Worm (Caenorhabditis elegans): Measurements from ENCODE around the gene nhr-167.

nhr-167 gene

ce11 chrX:11937343-11937935, 44.4 kb downstream of the nhr-167 start (continued):
- TF ChIP-seq hlh-11 (tag; optimal IDR thresholded peaks at IDR 0.05) (peak; percentile 97), madf-5 (GFP tag; IDR thresholded peaks at IDR 0.05) (peak; percentile 53 to 92; a peak in 3 of 4 replicates), lin-29 (GFP tag; IDR thresholded peaks at IDR 0.05) (peak; percentile 89), hlh-30 (tag; optimal IDR thresholded peaks at IDR 0.05; ENCODE audit: insufficient read depth) (peak; percentile 94), daf-12 (tag; optimal IDR thresholded peaks at IDR 0.05) (no peak), Y48G9A.11 (GFP tag; IDR thresholded peaks at IDR 0.05) (no peak; the same call in 1 of the 2 replicates), spr-3 (GFP tag; optimal IDR thresholded peaks at IDR 0.05) (peak; percentile 98), cey-2 (tag; optimal IDR thresholded peaks at IDR 0.05; ENCODE audit: borderline replicate concordance, insufficient read depth) (peak; percentile 55), mdl-1 (tag; optimal IDR thresholded peaks at IDR 0.05) (peak; percentile 90 to 92), php-3 (GFP tag; IDR thresholded peaks at IDR 0.05) (peak; percentile 96), mdt-29 (GFP tag; IDR thresholded peaks at IDR 0.05) (peak; percentile 95), egl-43 (GFP tag; IDR thresholded peaks at IDR 0.05) (peak; percentile 98), nhr-28 (tag; optimal IDR thresholded peaks at IDR 0.05) (peak; percentile 95), F37D6.2 (tag; optimal IDR thresholded peaks at IDR 0.05) (peak; percentile 99), Y5F2A.4 (GFP tag; optimal IDR thresholded peaks at IDR 0.05) (peak; percentile 91), R02D3.7 (tag; optimal IDR thresholded peaks at IDR 0.05) (peak; percentile 1), daf-19 (GFP tag; conservative IDR thresholded peaks at IDR 0.05) (peak; percentile 96), unc-130 (GFP tag; optimal IDR thresholded peaks at IDR 0.05) (peak; percentile 42), rbr-2 (tag; optimal IDR thresholded peaks at IDR 0.05) (peak; percentile 99), ZK546.5 (tag; optimal IDR thresholded peaks at IDR 0.05) (peak; percentile 31 to 75), lsy-2 (tag; optimal IDR thresholded peaks at IDR 0.05) (peak; percentile 96 to 97), lim-7 (GFP tag; IDR thresholded peaks at IDR 0.05) (no peak), lin-39 (tag; optimal IDR thresholded peaks at IDR 0.05) (peak; percentile 86), ceh-82 (tag; optimal IDR thresholded peaks at IDR 0.05) (peak; percentile 66), ZK337.2 (GFP tag; IDR thresholded peaks at IDR 0.05) (peak; percentile 83), dmd-8 (GFP tag; IDR thresholded peaks at IDR 0.05) (peak; percentile 72), daf-8 (GFP tag; IDR thresholded peaks at IDR 0.05) (no peak), spr-1 (tag; optimal IDR thresholded peaks at IDR 0.05) (peak; percentile 97), dmd-6 (GFP tag; IDR thresholded peaks at IDR 0.05) (peak; percentile 97), lin-13 (GFP tag; optimal IDR thresholded peaks at IDR 0.05) (peak; percentile 98), dpl-1 (GFP tag; optimal IDR thresholded peaks at IDR 0.05) (peak; percentile 76), madf-9 (GFP tag; conservative IDR thresholded peaks at IDR 0.05) (peak; percentile 97), fos-1 (tag; optimal IDR thresholded peaks at IDR 0.05) (peak; percentile 85), D1046.2 (GFP tag; IDR thresholded peaks at IDR 0.05) (peak; percentile 89; the same call in 1 of the 2 replicates), pha-4 (GFP tag; IDR thresholded peaks at IDR 0.05) (peak; percentile 97), pha-4 (tag; optimal IDR thresholded peaks at IDR 0.05) (peak; percentile 78), ztf-7 (tag; optimal IDR thresholded peaks at IDR 0.05) (peak; percentile 97), F49E8.2 (tag; optimal IDR thresholded peaks at IDR 0.05; ENCODE audit: borderline replicate concordance) (peak; percentile 40), Y105C5A.15 (GFP tag; IDR thresholded peaks at IDR 0.05) (peak; percentile 75), hif-1 (tag; optimal IDR thresholded peaks at IDR 0.05) (peak; percentile 82 to 92), dmd-9 (GFP tag; IDR thresholded peaks at IDR 0.05) (peak; percentile 88), nhr-42 (GFP tag; IDR thresholded peaks at IDR 0.05) (peak; percentile 99), tag-97 (GFP tag; IDR thresholded peaks at IDR 0.05) (no peak), nhr-10 (tag; optimal IDR thresholded peaks at IDR 0.05) (peak; percentile 99), nhr-76 (tag; optimal IDR thresholded peaks at IDR 0.05) (peak; percentile 82), nhr-77 (tag; optimal IDR thresholded peaks at IDR 0.05) (peak; percentile 100), zag-1 (tag; optimal IDR thresholded peaks at IDR 0.05) (peak; percentile 94), vab-7 (GFP tag; IDR thresholded peaks at IDR 0.05) (peak; percentile 87), nhr-6 (tag; optimal IDR thresholded peaks at IDR 0.05) (peak; percentile 98), nhr-237 (tag; optimal IDR thresholded peaks at IDR 0.05) (peak; percentile 90), lin-38 (GFP tag; IDR thresholded peaks at IDR 0.05) (peak; percentile 88)
